Fruit fly (Drosophila melanogaster): ENCODE results near the gene CG18764.

CG18764 gene

DNA sequence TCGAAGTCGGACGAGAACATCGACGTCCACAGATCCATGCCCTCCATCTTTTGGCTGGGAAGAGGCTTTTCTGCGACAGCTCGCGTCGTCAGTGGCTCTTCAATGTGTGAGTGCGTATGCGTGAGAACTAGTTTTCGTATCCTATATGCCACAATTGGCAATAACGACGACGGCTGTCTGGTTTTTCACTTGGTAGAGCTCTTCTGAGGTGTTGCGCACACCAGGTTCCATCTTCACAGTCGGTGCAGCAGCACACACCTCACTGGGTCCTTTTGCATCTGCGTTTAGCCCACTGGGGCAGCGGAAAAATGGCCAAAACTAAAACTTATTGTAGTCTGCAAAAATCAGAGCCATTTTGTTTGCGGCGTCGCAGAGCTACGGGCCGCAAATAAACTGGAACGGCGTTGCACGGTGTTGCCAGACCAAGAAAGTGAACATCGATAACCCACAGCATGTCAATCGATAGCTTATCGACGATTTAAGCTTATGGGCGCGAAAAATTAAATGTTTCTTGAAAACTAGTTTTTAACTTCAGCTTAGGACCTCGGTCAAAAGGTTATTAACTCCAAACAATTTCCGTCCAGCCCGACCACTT, 36.8 kb upstream of the CG18764 start, which contains the start of gene CG6791 (continued):
- TF ChIP-seq phol (tag; optimal IDR thresholded peaks at IDR 0.05): peak; percentile 86
- peak; percentile 15 for TF ChIP-seq ewg (GFP tag; optimal IDR thresholded peaks at IDR 0.05)
- 0 out of 2 replicates have a peak, but pooled peaks have one; percentile 41 for TF ChIP-seq nerfin-2 (GFP tag; IDR thresholded peaks at IDR 0.05; ENCODE audit: partially characterized antibody)
- peak; percentile 83 for TF ChIP-seq zen2 (GFP tag; IDR thresholded peaks at IDR 0.05; ENCODE audit: partially characterized antibody)
- TF ChIP-seq unc-4 (GFP tag; IDR thresholded peaks at IDR 0.05; ENCODE audit: partially characterized antibody): peak; percentile 90
- no peak for TF ChIP-seq Jarid2 (GFP tag; optimal IDR thresholded peaks at IDR 0.05)
- no peak for TF ChIP-seq nau (GFP tag; optimal IDR thresholded peaks at IDR 0.05)
- no peak for TF ChIP-seq CG9215 (GFP tag; IDR thresholded peaks at IDR 0.05)
- no peak for TF ChIP-seq cad (GFP tag; optimal IDR thresholded peaks at IDR 0.05)
- TF ChIP-seq Ptx1 (GFP tag; IDR thresholded peaks at IDR 0.05): peak; percentile 21; the same call in 1 of the 2 replicates
- TF ChIP-seq Dref (GFP tag; IDR thresholded peaks at IDR 0.05): peak; percentile 96
- TF ChIP-seq klu (GFP tag; IDR thresholded peaks at IDR 0.05): no peak
- TF ChIP-seq tna (GFP tag; IDR thresholded peaks at IDR 0.05; ENCODE audit: partially characterized antibody): peak; percentile 78
- TF ChIP-seq CG10543 (GFP tag; optimal IDR thresholded peaks at IDR 0.05): no peak
- no peak for TF ChIP-seq lilli (GFP tag; optimal IDR thresholded peaks at IDR 0.05)
- no peak for TF ChIP-seq CG10147 (GFP tag; optimal IDR thresholded peaks at IDR 0.05)
- no peak for TF ChIP-seq CG4730 (GFP tag; IDR thresholded peaks at IDR 0.05)
- no peak for TF ChIP-seq Mad (GFP tag; optimal IDR thresholded peaks at IDR 0.05)
- no peak for TF ChIP-seq Abd-B (GFP tag; optimal IDR thresholded peaks at IDR 0.05)
- TF ChIP-seq CG11560 (tag; IDR thresholded peaks at IDR 0.05): no peak
- TF ChIP-seq amos (GFP tag; IDR thresholded peaks at IDR 0.05; ENCODE audit: partially characterized antibody): peak; percentile 90
- peak; percentile 22 for TF ChIP-seq Ets97D (GFP tag; optimal IDR thresholded peaks at IDR 0.05)
- TF ChIP-seq CG34224 (GFP tag; IDR thresholded peaks at IDR 0.05; ENCODE audit: partially characterized antibody): peak; percentile 81
- TF ChIP-seq Bgb (GFP tag; IDR thresholded peaks at IDR 0.05; ENCODE audit: partially characterized antibody): peak; percentile 92
- TF ChIP-seq hbn (GFP tag; IDR thresholded peaks at IDR 0.05; ENCODE audit: partially characterized antibody): peak; percentile 88
- peak; percentile 83 for TF ChIP-seq knrl (GFP tag; IDR thresholded peaks at IDR 0.05; ENCODE audit: partially characterized antibody)
- no peak for TF ChIP-seq Hmx (GFP tag; optimal IDR thresholded peaks at IDR 0.05)
- TF ChIP-seq pb (GFP tag; optimal IDR thresholded peaks at IDR 0.05): no peak
- peak; percentile 75 for TF ChIP-seq HLH4C (GFP tag; IDR thresholded peaks at IDR 0.05; ENCODE audit: partially characterized antibody)
- TF ChIP-seq crc (GFP tag; optimal IDR thresholded peaks at IDR 0.05): no peak
- peak; percentile 12 for TF ChIP-seq CG17829 (tag; optimal IDR thresholded peaks at IDR 0.05)
- peak; percentile 90 for TF ChIP-seq pzg (GFP tag; optimal IDR thresholded peaks at IDR 0.05)
- no peak for TF ChIP-seq lola (GFP tag; optimal IDR thresholded peaks at IDR 0.05)
- TF ChIP-seq CG2129 (GFP tag; IDR thresholded peaks at IDR 0.05; ENCODE audit: partially characterized antibody): peak; percentile 57; the same call in 1 of the 2 replicates
- peak; percentile 30; the same call in 1 of the 2 replicates for TF ChIP-seq vvl (GFP tag; IDR thresholded peaks at IDR 0.05)
- peak; percentile 99 for TF ChIP-seq E2f2 (GFP tag; IDR thresholded peaks at IDR 0.05)
- no peak for TF ChIP-seq Trl (optimal IDR thresholded peaks at IDR 0.05)
- no peak for TF ChIP-seq Trl (GFP tag; optimal IDR thresholded peaks at IDR 0.05)
- no peak for TF ChIP-seq gce (GFP tag; IDR thresholded peaks at IDR 0.05)
- TF ChIP-seq CG12942 (GFP tag; optimal IDR thresholded peaks at IDR 0.05): no peak
- no peak for TF ChIP-seq kah (GFP tag; optimal IDR thresholded peaks at IDR 0.05)
- TF ChIP-seq MTF-1 (GFP tag; optimal IDR thresholded peaks at IDR 0.05; ENCODE audit: borderline replicate concordance): no peak
- TF ChIP-seq CG8359 (GFP tag; optimal IDR thresholded peaks at IDR 0.05; ENCODE audit: borderline replicate concordance): no peak
- TF ChIP-seq CG9797 (GFP tag; optimal IDR thresholded peaks at IDR 0.05): peak; percentile 29
- TF ChIP-seq sna (GFP tag; IDR thresholded peaks at IDR 0.05; ENCODE audit: partially characterized antibody): peak; percentile 78
- TF ChIP-seq z (GFP tag; IDR thresholded peaks at IDR 0.05): no peak
- peak; percentile 73 for TF ChIP-seq stwl (tag; optimal IDR thresholded peaks at IDR 0.05)
- TF ChIP-seq CG14710 (tag; optimal IDR thresholded peaks at IDR 0.05): peak; percentile 41
